Worm (Caenorhabditis elegans) whole organism, young adult: Measurements from ENCODE around the gene sri-33.
"Not testable (repeated sequence)": the region's sequence is repeated elsewhere in the genome, so short reads cannot be mapped to it uniquely, and the experiment has no call there.

Source experiments
- F37B4.10 ChIP-seq: fragments of 200-800 bp; sonication (Bioruptor generic); IDR thresholded peaks from 2 replicates; pipeline ENCODE4 v1.3.6; 2022; ENCODE audit warnings: missing genetic modification characterization, missing compliant biosample characterization
- K12H6.12 ChIP-seq: fragments of 200-800 bp; sonication (Bioruptor generic); optimal IDR thresholded peaks from 2 replicates; lab custom pipeline; 2018; ENCODE audit warnings: mild to moderate bottlenecking, missing genetic modification characterization, missing compliant biosample characterization
- Y53F4B.3 ChIP-seq: fragments of 200-800 bp; sonication (Bioruptor generic); IDR thresholded peaks from 2 replicates; pipeline ENCODE4 v1.3.6; 2022; ENCODE audit warnings: missing genetic modification reagents, missing genetic modification characterization, missing compliant biosample characterization
- ceh-58 ChIP-seq: fragments of 200-800 bp; sonication (Bioruptor generic); IDR thresholded peaks from 2 replicates; pipeline ENCODE4 v1.3.6; 2022; ENCODE audit warnings: missing genetic modification characterization, missing compliant biosample characterization
- efl-1 ChIP-seq: fragments of 150-350 bp; optimal IDR thresholded peaks from 2 replicates; lab custom pipeline; 2014; ENCODE audit warnings: missing biosample characterization, missing genetic modification reagents, missing genetic modification characterization
- him-1 ChIP-seq: sonication (generic microtip); optimal IDR thresholded peaks from 2 replicates; lab custom pipeline; 2016; ENCODE audit warnings: missing genotype, missing genetic modification reagents, missing genetic modification characterization, missing compliant biosample characterization
- nfya-1 ChIP-seq: sonication (generic microtip); optimal IDR thresholded peaks from 2 replicates; lab custom pipeline; 2017; ENCODE audit warnings: antibody characterized with exemption, missing compliant biosample characterization, missing genetic modification characterization, borderline replicate concordance; ENCODE audit not compliant: insufficient read depth
- nhr-90 ChIP-seq: sonication (generic microtip); optimal IDR thresholded peaks from 2 replicates; lab custom pipeline; 2016; ENCODE audit warnings: missing genotype, mild to moderate bottlenecking, missing genetic modification characterization, missing compliant biosample characterization
- pha-4 ChIP-seq: fragments of 150-350 bp; sonication (generic microtip); optimal IDR thresholded peaks from 2 replicates; lab custom pipeline; 2014; ENCODE audit warnings: missing biosample characterization, missing genetic modification reagents, missing genetic modification characterization
- sea-2 ChIP-seq: fragments of 200-800 bp; sonication (Bioruptor generic); IDR thresholded peaks from 2 replicates; pipeline ENCODE4 v1.3.6; 2022; ENCODE audit warnings: missing genetic modification characterization, missing compliant biosample characterization
- snpc-4 ChIP-seq, 5 experiments: fragments of 150-350 bp in 1 of 5; sonication (generic microtip) in 4 of 5; optimal IDR thresholded peaks; 2 replicates each; lab custom pipeline; 2014 to 2018; ENCODE audit warnings: missing genetic modification characterization in 5 of 5, missing biosample characterization in 3 of 5, antibody characterized with exemption in 2 of 5, mild to moderate bottlenecking in 2 of 5, missing compliant biosample characterization in 2 of 5, missing genotype in 2 of 5, moderate library complexity in 2 of 5, missing genetic modification reagents in 1 of 5
- unc-62 ChIP-seq: fragments of 150-350 bp; optimal IDR thresholded peaks from 2 replicates; lab custom pipeline; 2014; ENCODE audit warnings: missing biosample characterization, missing genetic modification reagents, missing genetic modification characterization
- zim-3 ChIP-seq: sonication (generic microtip); optimal IDR thresholded peaks from 2 replicates; lab custom pipeline; 2017; ENCODE audit warnings: mild to moderate bottlenecking, missing genetic modification characterization, moderate library complexity, missing compliant biosample characterization
- ztf-18 ChIP-seq: sonication (generic microtip); optimal IDR thresholded peaks from 2 replicates; lab custom pipeline; 2016; ENCODE audit warnings: missing genotype, mild to moderate bottlenecking, missing genetic modification characterization, missing compliant biosample characterization

ce11 chrII:3189038-3189437, 32.4 kb upstream of the sri-33 start, which contains the start of gene Y27F2A.11:
- TF ChIP-seq F37B4.10 (GFP tag; lab: Robert Waterston, UW); zim-3 (tag; lab: Kevin White, UChicago); nfya-1 (tag; lab: Kevin White, UChicago); ztf-18 (tag; lab: Kevin White, UChicago); efl-1 (GFP tag; lab: Kevin White, UChicago); sea-2 (GFP tag; lab: Robert Waterston, UW); pha-4 (tag; lab: Kevin White, UChicago); snpc-4 (GFP tag; optimal IDR thresholded peaks at IDR 0.05; lab: Kevin White, UChicago); snpc-4 (tag; optimal IDR thresholded peaks at IDR 0.05; lab: Kevin White, UChicago); nhr-90; ceh-58; him-1 (tag; lab: Kevin White, UChicago); unc-62 (GFP tag; lab: Kevin White, UChicago); K12H6.12 (tag; lab: Kevin White, UChicago); Y53F4B.3 (GFP tag; lab: Robert Waterston, UW): not testable (repeated sequence)
